Worm (Caenorhabditis elegans) whole organism, late embryonic: ENCODE data around the gene srh-24.

ENCODE experiments used
- ceh-24 ChIP-seq: sonication (generic microtip); optimal IDR thresholded peaks from 2 replicates; lab custom pipeline; 2016; ENCODE audit warnings: mild to moderate bottlenecking, missing genetic modification characterization, missing compliant biosample characterization
- ceh-6 ChIP-seq: fragments of 200-800 bp; sonication (Bioruptor generic); optimal IDR thresholded peaks from 2 replicates; lab custom pipeline; 2018; ENCODE audit warnings: mild to moderate bottlenecking, missing genetic modification characterization, missing compliant biosample characterization
- lim-6 ChIP-seq: sonication (generic microtip); optimal IDR thresholded peaks from 2 replicates; lab custom pipeline; 2016; ENCODE audit warnings: missing genetic modification characterization, missing compliant biosample characterization
- npax-4 ChIP-seq: sonication (generic microtip); optimal IDR thresholded peaks from 2 replicates; lab custom pipeline; 2016; ENCODE audit warnings: missing genetic modification characterization, missing compliant biosample characterization
- unc-42 ChIP-seq: sonication (generic microtip); optimal IDR thresholded peaks from 2 replicates; lab custom pipeline; 2016; ENCODE audit warnings: missing genotype, missing genetic modification characterization, missing compliant biosample characterization

- TF ChIP-seq ceh-6 (GFP tag; lab: Kevin White, UChicago) (no peak), npax-4 (tag; lab: Kevin White, UChicago) (no peak), unc-42 (tag; lab: Kevin White, UChicago) (no peak), ceh-24 (tag; lab: Kevin White, UChicago) (no peak), lim-6 (tag; lab: Kevin White, UChicago) (no peak)
Measured at ce11 chrV:13918341-13918740, 42.5 kb downstream of the srh-24 start, which contains the start of gene str-250.
